Worm (Caenorhabditis elegans): ENCODE measurements around the gene F21H7.3.

F21H7.3 gene

ce11 chrV:16235135-16235534, at the start of gene F21H7.3:
Gene F21H7.3, minus strand, starts transcription at chrV:16235235.
- TF ChIP-seq nhr-10 (tag; optimal IDR thresholded peaks at IDR 0.05) (no peak), C34F6.9 (tag; optimal IDR thresholded peaks at IDR 0.05) (no peak), egl-27 (tag; optimal IDR thresholded peaks at IDR 0.05) (no peak), elt-3 (tag; optimal IDR thresholded peaks at IDR 0.05) (no peak), nhr-23 (tag; optimal IDR thresholded peaks at IDR 0.05) (no peak), ama-1 (optimal IDR thresholded peaks at IDR 0.05) (no peak), skn-1 (tag; optimal IDR thresholded peaks at IDR 0.05) (no peak), fos-1 (tag; optimal IDR thresholded peaks at IDR 0.05) (no peak), lin-11 (tag; optimal IDR thresholded peaks at IDR 0.05) (no peak), ceh-16 (tag; optimal IDR thresholded peaks at IDR 0.05) (no peak)

DNA sequence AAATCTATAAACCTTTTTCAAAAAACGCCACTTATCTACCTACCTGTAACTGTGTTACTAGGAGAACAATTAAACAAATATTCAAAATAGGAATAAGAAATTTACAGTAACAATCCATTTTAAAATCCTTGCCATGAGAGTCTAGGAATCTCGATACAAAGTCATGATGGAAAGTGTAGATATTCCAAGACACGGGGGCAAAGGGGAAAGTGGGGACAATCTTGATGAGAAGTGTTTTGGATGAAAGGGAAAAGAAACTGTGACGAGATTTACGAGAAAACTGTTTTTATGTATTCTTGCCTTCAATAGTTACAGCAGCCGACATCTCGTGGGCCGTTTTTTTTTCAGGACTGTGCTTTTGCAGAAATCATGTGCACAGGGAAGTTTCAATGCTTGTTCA, 47.1 kb upstream of the F21H7.3 start, which contains the start of gene F28G4.2:
F28G4.2 (minus strand) TSS at position 175 of the 400 bp plus-strand sequence.
- TF ChIP-seq sma-9 (GFP tag; optimal IDR thresholded peaks at IDR 0.05) (no peak), sma-9 (tag; optimal IDR thresholded peaks at IDR 0.05) (no peak), mdl-1 (tag; optimal IDR thresholded peaks at IDR 0.05) (no peak), Y55F3AM.14 (GFP tag; optimal IDR thresholded peaks at IDR 0.05) (no peak), blmp-1 (tag; optimal IDR thresholded peaks at IDR 0.05; ENCODE audit: insufficient read depth) (peak; percentile 40), lin-39 (tag; optimal IDR thresholded peaks at IDR 0.05) (no peak)

- TF ChIP-seq crh-2 (tag; optimal IDR thresholded peaks at IDR 0.05) (peak; percentile 10), gmeb-1 (tag; optimal IDR thresholded peaks at IDR 0.05) (peak; percentile 45), fos-1 (tag; optimal IDR thresholded peaks at IDR 0.05) (peak; percentile 64), elt-1 (tag; optimal IDR thresholded peaks at IDR 0.05) (no peak), sma-9 (GFP tag; optimal IDR thresholded peaks at IDR 0.05) (peak; percentile 76), sma-9 (tag; optimal IDR thresholded peaks at IDR 0.05) (no peak)
These were observed 42.9 kb upstream of the F21H7.3 start, which contains the start of gene cyp-37B1 for ce11 chrV:16277918-16278317. Gene cyp-37B1, plus strand, starts transcription at chrV:16278116.

DNA sequence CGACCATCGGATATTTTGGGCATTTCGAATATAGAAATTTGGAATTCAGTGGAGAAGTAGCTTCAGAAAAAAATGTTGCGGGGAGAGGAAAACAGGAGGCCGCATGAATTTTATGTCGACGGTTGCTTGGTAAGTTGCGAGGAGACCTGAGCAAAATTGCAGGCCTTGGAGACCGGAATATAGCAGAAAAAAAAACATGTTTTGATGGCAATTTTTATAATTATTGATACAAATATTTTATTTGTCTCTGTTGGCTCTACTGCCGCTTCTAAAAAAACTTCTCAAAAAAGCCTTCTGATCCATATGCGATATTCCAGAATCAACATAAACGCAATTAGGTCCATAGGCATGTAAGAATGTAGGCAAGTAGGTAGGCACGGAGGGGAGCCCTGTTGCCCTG, 40.3 kb upstream of the F21H7.3 start, which contains the start of gene pacl-1:
pacl-1 (minus strand) TSS at position 101 of the 400 bp plus-strand sequence.
- TF ChIP-seq fos-1 (tag; optimal IDR thresholded peaks at IDR 0.05) (no peak), ama-1 (optimal IDR thresholded peaks at IDR 0.05) (no peak), lin-11 (tag; optimal IDR thresholded peaks at IDR 0.05) (no peak), peb-1 (tag; optimal IDR thresholded peaks at IDR 0.05) (no peak), egl-27 (tag; optimal IDR thresholded peaks at IDR 0.05) (no peak), nhr-6 (tag; optimal IDR thresholded peaks at IDR 0.05) (no peak), Y55F3AM.14 (GFP tag; optimal IDR thresholded peaks at IDR 0.05) (no peak)

DNA sequence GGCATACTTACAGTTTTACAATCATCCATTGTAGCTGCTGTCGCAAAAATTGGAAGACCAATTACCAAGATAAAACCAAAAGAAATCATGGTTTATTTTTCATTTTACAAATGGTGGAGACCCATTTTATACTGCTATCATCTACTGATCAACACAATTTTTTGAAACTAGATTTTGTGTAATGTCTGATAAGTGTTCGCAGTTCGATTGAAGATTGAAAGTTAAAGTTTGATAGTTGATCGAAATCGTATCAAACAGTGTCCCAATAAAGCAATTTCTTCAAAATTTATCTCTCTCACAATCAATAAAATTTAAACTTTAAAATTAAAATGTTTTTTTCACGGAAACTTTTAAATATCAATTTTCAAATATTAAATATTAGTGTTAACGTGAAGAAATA, 36.1 kb upstream of the F21H7.3 start, which contains the start of gene T13F3.6:
T13F3.6 (minus strand) TSS at position 101 of the 400 bp plus-strand sequence.
- no peak for TF ChIP-seq nhr-25 (tag; optimal IDR thresholded peaks at IDR 0.05)
- no peak for TF ChIP-seq nhr-11 (tag; optimal IDR thresholded peaks at IDR 0.05)
- TF ChIP-seq crh-2 (tag; optimal IDR thresholded peaks at IDR 0.05) = no peak
- no peak for TF ChIP-seq nhr-23 (tag; optimal IDR thresholded peaks at IDR 0.05)
- TF ChIP-seq egl-27 (tag; optimal IDR thresholded peaks at IDR 0.05) = no peak
- no peak for TF ChIP-seq nhr-10 (tag; optimal IDR thresholded peaks at IDR 0.05)
- TF ChIP-seq unc-62 (GFP tag; optimal IDR thresholded peaks at IDR 0.05) = no peak
- no peak for TF ChIP-seq blmp-1 (tag; optimal IDR thresholded peaks at IDR 0.05; ENCODE audit: insufficient read depth)
- no peak for TF ChIP-seq peb-1 (tag; optimal IDR thresholded peaks at IDR 0.05)
- no peak for TF ChIP-seq mab-5 (tag; optimal IDR thresholded peaks at IDR 0.05)
- TF ChIP-seq lin-39 (tag; optimal IDR thresholded peaks at IDR 0.05) = no peak
- TF ChIP-seq sem-4 (tag; optimal IDR thresholded peaks at IDR 0.05) = no peak
- TF ChIP-seq skn-1 (tag; optimal IDR thresholded peaks at IDR 0.05) = no peak
- no peak for TF ChIP-seq sma-3 (GFP tag; optimal IDR thresholded peaks at IDR 0.05)
- TF ChIP-seq alr-1 (tag; optimal IDR thresholded peaks at IDR 0.05) = no peak
- no peak for TF ChIP-seq aly-2 (tag; optimal IDR thresholded peaks at IDR 0.05)

ce11 chrV:16269556-16269955, 34.5 kb upstream of the F21H7.3 start, which contains the start of the genes fbxa-2 and T13F3.8:
Gene fbxa-2, minus strand, starts transcription at chrV:16269656.
Gene T13F3.8, plus strand, starts transcription at chrV:16269800.
- TF ChIP-seq mdl-1 (tag; optimal IDR thresholded peaks at IDR 0.05) = no peak
- TF ChIP-seq gmeb-1 (tag; optimal IDR thresholded peaks at IDR 0.05) = no peak

ce11 chrV:16266514-16266913, 31.5 kb upstream of the F21H7.3 start, which contains the start of gene T13F3.4:
Gene T13F3.4, minus strand, starts transcription at chrV:16266614.
- no peak for TF ChIP-seq nhr-237 (tag; optimal IDR thresholded peaks at IDR 0.05)
- no peak for TF ChIP-seq ama-1 (optimal IDR thresholded peaks at IDR 0.05)
- TF ChIP-seq ZK546.5 (tag; optimal IDR thresholded peaks at IDR 0.05) = no peak
- TF ChIP-seq nhr-10 (tag; optimal IDR thresholded peaks at IDR 0.05) = no peak
- no peak for TF ChIP-seq sma-9 (GFP tag; optimal IDR thresholded peaks at IDR 0.05)
- TF ChIP-seq sma-9 (tag; optimal IDR thresholded peaks at IDR 0.05) = no peak
- no peak for TF ChIP-seq lsy-2 (tag; optimal IDR thresholded peaks at IDR 0.05)
- TF ChIP-seq ztf-4 (tag; optimal IDR thresholded peaks at IDR 0.05) = no peak
- no peak for TF ChIP-seq nhr-6 (tag; optimal IDR thresholded peaks at IDR 0.05)
- TF ChIP-seq skn-1 (tag; optimal IDR thresholded peaks at IDR 0.05) = no peak
- no peak for TF ChIP-seq nhr-25 (tag; optimal IDR thresholded peaks at IDR 0.05)
- no peak for TF ChIP-seq C34F6.9 (tag; optimal IDR thresholded peaks at IDR 0.05)
- no peak for TF ChIP-seq Y55F3AM.14 (GFP tag; optimal IDR thresholded peaks at IDR 0.05)
- TF ChIP-seq mdl-1 (tag; optimal IDR thresholded peaks at IDR 0.05) = no peak
- TF ChIP-seq elt-1 (tag; optimal IDR thresholded peaks at IDR 0.05) = no peak
- TF ChIP-seq alr-1 (tag; optimal IDR thresholded peaks at IDR 0.05) = no peak
- TF ChIP-seq sma-3 (GFP tag; optimal IDR thresholded peaks at IDR 0.05) = no peak
- no peak for TF ChIP-seq lin-39 (tag; optimal IDR thresholded peaks at IDR 0.05)
- no peak for TF ChIP-seq dmd-4 (tag; optimal IDR thresholded peaks at IDR 0.05)
